Fruit fly (Drosophila melanogaster) whole organism, embryonic: Measurements from ENCODE around the gene Nepl18.
A peak's percentile ranks its signal among the peaks of the same experiment; 100 is the strongest.

ENCODE experiments used
- Atf3 ChIP-seq: fragments of 200-800 bp; sonication (Bioruptor generic); optimal IDR thresholded peaks from 3 replicates; lab custom pipeline; 2016; ENCODE audit warnings: missing biosample characterization, missing genetic modification characterization
- BtbVII ChIP-seq: fragments of 200-800 bp; sonication (Bioruptor generic); optimal IDR thresholded peaks from 3 replicates; lab custom pipeline; 2017; ENCODE audit warnings: missing biosample characterization, mild to moderate bottlenecking, missing genetic modification characterization
- CG15073 ChIP-seq: fragments of 200-800 bp; sonication (Bioruptor generic); optimal IDR thresholded peaks from 2 replicates; lab custom pipeline; 2016; ENCODE audit warnings: missing biosample characterization, missing genetic modification characterization
- CG15479 ChIP-seq: fragments of 200-800 bp; sonication (Bioruptor generic); optimal IDR thresholded peaks from 3 replicates; lab custom pipeline; 2019; ENCODE audit warnings: missing biosample characterization, mild to moderate bottlenecking, missing genetic modification characterization, moderate library complexity
- CG15514 ChIP-seq: fragments of 200-800 bp; sonication (Bioruptor generic); optimal IDR thresholded peaks from 3 replicates; lab custom pipeline; 2017; ENCODE audit warnings: missing biosample characterization, missing genetic modification characterization, mild to moderate bottlenecking, moderate library complexity, missing genetic modification reagents
- CG17612 ChIP-seq: fragments of 200-800 bp; sonication (Bioruptor generic); IDR thresholded peaks from 2 replicates; pipeline ENCODE4 v1.3.6; 2022; ENCODE audit warnings: missing biosample characterization, missing genetic modification characterization
- CG17829 ChIP-seq: fragments of 200-800 bp; optimal IDR thresholded peaks from 2 replicates; lab custom pipeline; 2019; ENCODE audit warnings: missing biosample characterization, mild to moderate bottlenecking, missing genetic modification characterization, moderate library complexity
- CG2129 ChIP-seq: fragments of 200-800 bp; sonication (Bioruptor generic); IDR thresholded peaks from 2 replicates; pipeline ENCODE4 v1.3.6; 2022; ENCODE audit warnings: missing biosample characterization, missing genetic modification characterization; ENCODE audit not compliant: partially characterized antibody
- CG3163 ChIP-seq: fragments of 200-800 bp; sonication (Bioruptor generic); optimal IDR thresholded peaks from 3 replicates; lab custom pipeline; 2016; ENCODE audit warnings: missing biosample characterization, missing genetic modification characterization
- CG32772 ChIP-seq: fragments of 200-800 bp; sonication (Bioruptor generic); IDR thresholded peaks from 2 replicates; pipeline ENCODE4 v1.3.6; 2022; ENCODE audit warnings: missing biosample characterization, missing genetic modification characterization
- CG34376 ChIP-seq: fragments of 200-800 bp; sonication (Bioruptor generic); optimal IDR thresholded peaks from 2 replicates; lab custom pipeline; 2018; ENCODE audit warnings: missing biosample characterization, mild to moderate bottlenecking, missing genetic modification characterization
- CG4820 ChIP-seq: fragments of 200-800 bp; sonication (Bioruptor generic); optimal IDR thresholded peaks from 3 replicates; lab custom pipeline; 2016; ENCODE audit warnings: missing biosample characterization, missing genetic modification characterization
- CG6791 ChIP-seq: fragments of 200-800 bp; sonication (Bioruptor generic); IDR thresholded peaks from 3 replicates; pipeline ENCODE4 v1.3.6; 2022; ENCODE audit warnings: missing biosample characterization, missing genetic modification characterization; ENCODE audit not compliant: partially characterized antibody
- CG7271 ChIP-seq: fragments of 200-800 bp; sonication (Bioruptor generic); optimal IDR thresholded peaks from 2 replicates; lab custom pipeline; 2018; ENCODE audit warnings: missing biosample characterization, mild to moderate bottlenecking, missing genetic modification characterization, moderate library complexity
- CG9609 ChIP-seq: fragments of 200-800 bp; sonication (Bioruptor generic); optimal IDR thresholded peaks from 3 replicates; lab custom pipeline; 2016; ENCODE audit warnings: missing biosample characterization, missing genetic modification characterization
- Dbx ChIP-seq: fragments of 200-800 bp; sonication (Bioruptor generic); IDR thresholded peaks from 3 replicates; pipeline ENCODE4 v1.3.6; 2022; ENCODE audit warnings: missing biosample characterization, missing genetic modification characterization
- HLH54F ChIP-seq: fragments of 200-800 bp; sonication (Bioruptor generic); optimal IDR thresholded peaks from 3 replicates; lab custom pipeline; 2016; ENCODE audit warnings: missing biosample characterization, missing genetic modification characterization
- Mrtf ChIP-seq: fragments of 200-800 bp; sonication (Bioruptor generic); IDR thresholded peaks from 3 replicates; pipeline ENCODE4 v1.3.6; 2022; ENCODE audit warnings: missing biosample characterization, missing genetic modification characterization
- NC2β ChIP-seq: fragments of 200-800 bp; sonication (Bioruptor generic); optimal IDR thresholded peaks from 2 replicates; lab custom pipeline; 2016; ENCODE audit warnings: missing biosample characterization, missing genetic modification characterization
- Opbp ChIP-seq: fragments of 200-800 bp; sonication (Bioruptor generic); IDR thresholded peaks from 3 replicates; pipeline ENCODE4 v1.3.6; 2022; ENCODE audit warnings: missing biosample characterization, missing genetic modification characterization; ENCODE audit not compliant: partially characterized antibody
- Ravus ChIP-seq: fragments of 200-800 bp; sonication (Bioruptor generic); IDR thresholded peaks from 2 replicates; pipeline ENCODE4 v1.3.6; 2022; ENCODE audit warnings: missing biosample characterization, missing genetic modification characterization
- Rfx ChIP-seq: fragments of 200-800 bp; sonication (Bioruptor generic); IDR thresholded peaks from 2 replicates; pipeline ENCODE4 v1.3.6; 2022; ENCODE audit warnings: missing biosample characterization, missing genetic modification characterization
- Scr ChIP-seq: fragments of 200-800 bp; sonication (Bioruptor generic); IDR thresholded peaks from 2 replicates; pipeline ENCODE4 v1.3.6; 2022; ENCODE audit warnings: missing biosample characterization, missing genetic modification characterization; ENCODE audit not compliant: partially characterized antibody
- Six4 ChIP-seq: fragments of 200-800 bp; sonication (Bioruptor generic); optimal IDR thresholded peaks from 2 replicates; lab custom pipeline; 2016; ENCODE audit warnings: missing biosample characterization, missing genetic modification characterization
- Sry-β ChIP-seq: fragments of 200-800 bp; sonication (Bioruptor generic); optimal IDR thresholded peaks from 2 replicates; lab custom pipeline; 2018; ENCODE audit warnings: missing biosample characterization, mild to moderate bottlenecking, missing genetic modification characterization, moderate library complexity
- ase ChIP-seq: fragments of 200-800 bp; sonication (Bioruptor generic); IDR thresholded peaks from 3 replicates; pipeline ENCODE4 v1.3.6; 2022; ENCODE audit warnings: missing biosample characterization, missing genetic modification characterization
- ato ChIP-seq: fragments of 200-800 bp; sonication (Bioruptor generic); IDR thresholded peaks from 2 replicates; pipeline ENCODE4 v1.3.6; 2022; ENCODE audit warnings: missing biosample characterization, missing genetic modification characterization; ENCODE audit not compliant: partially characterized antibody
- az2 ChIP-seq: fragments of 200-800 bp; sonication (Bioruptor generic); optimal IDR thresholded peaks from 3 replicates; lab custom pipeline; 2016; ENCODE audit warnings: missing biosample characterization, missing genetic modification characterization
- bcd ChIP-seq: fragments of 200-800 bp; sonication (Bioruptor generic); optimal IDR thresholded peaks from 2 replicates; lab custom pipeline; 2017; ENCODE audit warnings: missing biosample characterization, mild to moderate bottlenecking, missing genetic modification characterization
- ci ChIP-seq: fragments of 200-800 bp; sonication (Bioruptor generic); IDR thresholded peaks from 3 replicates; pipeline ENCODE4 v1.3.6; 2022; ENCODE audit warnings: missing biosample characterization, missing genetic modification characterization
- crp ChIP-seq, 2 experiments: fragments of 200-800 bp; sonication (Bioruptor generic); optimal IDR thresholded peaks; 2 replicates in 1 of 2; 3 replicates in 1 of 2; lab custom pipeline; 2017; ENCODE audit warnings: missing biosample characterization in 2 of 2, missing genetic modification characterization in 2 of 2, mild to moderate bottlenecking in 1 of 2, moderate library complexity in 1 of 2
- cwo ChIP-seq: fragments of 200-800 bp; sonication (Bioruptor generic); optimal IDR thresholded peaks from 3 replicates; lab custom pipeline; 2017; ENCODE audit warnings: missing biosample characterization, missing genetic modification characterization, mild to moderate bottlenecking, moderate library complexity, missing genetic modification reagents
- disco-r ChIP-seq: fragments of 200-800 bp; sonication (Bioruptor generic); optimal IDR thresholded peaks from 2 replicates; lab custom pipeline; 2016; ENCODE audit warnings: missing biosample characterization, missing genetic modification characterization
- ems ChIP-seq: fragments of 200-800 bp; sonication (Bioruptor generic); optimal IDR thresholded peaks from 3 replicates; lab custom pipeline; 2016; ENCODE audit warnings: missing biosample characterization, missing genetic modification characterization
- fd102C ChIP-seq: fragments of 200-800 bp; sonication (Bioruptor generic); optimal IDR thresholded peaks from 2 replicates; lab custom pipeline; 2018; ENCODE audit warnings: missing biosample characterization, mild to moderate bottlenecking, missing genetic modification characterization, moderate library complexity
- fd96Cb ChIP-seq: fragments of 200-800 bp; sonication (Bioruptor generic); optimal IDR thresholded peaks from 2 replicates; lab custom pipeline; 2018; ENCODE audit warnings: missing biosample characterization, mild to moderate bottlenecking, missing genetic modification characterization, moderate library complexity
- gcm ChIP-seq: fragments of 200-800 bp; sonication (Bioruptor generic); optimal IDR thresholded peaks from 2 replicates; lab custom pipeline; 2019; ENCODE audit warnings: missing biosample characterization, mild to moderate bottlenecking, missing genetic modification characterization, moderate library complexity
- gcm2 ChIP-seq: fragments of 200-800 bp; sonication (Bioruptor generic); optimal IDR thresholded peaks from 2 replicates; lab custom pipeline; 2016; ENCODE audit warnings: missing biosample characterization, missing genetic modification characterization
- lov ChIP-seq, 2 experiments: fragments of 200-800 bp in 1 of 2; fragments of >200 bp in 1 of 2; sonication (Bioruptor generic) in 1 of 2; IDR thresholded peaks in 1 of 2; optimal IDR thresholded peaks in 1 of 2; 2 replicates in 1 of 2; 3 replicates in 1 of 2; pipeline versions ENCODE4 v1.3.6 to Lab custom; 2017 to 2022; ENCODE audit warnings: missing biosample characterization in 1 of 2, missing genetic modification characterization in 1 of 2
- mld ChIP-seq: fragments of 200-800 bp; sonication (Bioruptor generic); IDR thresholded peaks from 3 replicates; pipeline ENCODE4 v1.3.6; 2022; ENCODE audit warnings: missing biosample characterization, missing genetic modification characterization; ENCODE audit not compliant: partially characterized antibody
- phol ChIP-seq: fragments of 200-800 bp; sonication (Bioruptor generic); optimal IDR thresholded peaks from 3 replicates; lab custom pipeline; 2018; ENCODE audit warnings: missing biosample characterization, mild to moderate bottlenecking, missing genetic modification characterization, moderate library complexity
- pnt ChIP-seq: fragments of 200-800 bp; sonication (Bioruptor generic); optimal IDR thresholded peaks from 3 replicates; lab custom pipeline; 2016; ENCODE audit warnings: missing biosample characterization, missing genetic modification characterization
- pum ChIP-seq: fragments of 200-800 bp; sonication (Bioruptor generic); optimal IDR thresholded peaks from 2 replicates; lab custom pipeline; 2016; ENCODE audit warnings: missing biosample characterization, missing genetic modification characterization
- repo ChIP-seq: fragments of 200-800 bp; sonication (Bioruptor generic); optimal IDR thresholded peaks from 2 replicates; lab custom pipeline; 2016; ENCODE audit warnings: missing biosample characterization, missing genetic modification characterization
- row ChIP-seq: fragments of 200-800 bp; sonication (Bioruptor generic); IDR thresholded peaks from 3 replicates; pipeline ENCODE4 v1.3.6; 2022; ENCODE audit warnings: missing biosample characterization, missing genetic modification characterization
- tgo ChIP-seq: fragments of 200-800 bp; sonication (Bioruptor generic); IDR thresholded peaks from 3 replicates; pipeline ENCODE4 v1.3.6; 2022; ENCODE audit warnings: missing biosample characterization, missing genetic modification characterization
- usp ChIP-seq: fragments of >200 bp; optimal IDR thresholded peaks from 2 replicates; lab custom pipeline; 2017; ENCODE audit warnings: missing biosample characterization, missing genetic modification characterization
- vvl ChIP-seq: fragments of 200-800 bp; sonication (Bioruptor generic); IDR thresholded peaks from 2 replicates; pipeline ENCODE4 v1.3.6; 2022; ENCODE audit warnings: missing biosample characterization, missing genetic modification characterization

Gene Nepl18

dm6 chr3R:28880066-28880842 lies 4.8 kb downstream of the Nepl18 start, which contains the start of the genes Nepl19 and Nepl20 (continued):
- TF ChIP-seq tgo (GFP tag; lab: Robert Waterston, UW) (peak; percentile 83), phol (tag; lab: Kevin White, UChicago) (peak; percentile 78), CG6791 (no peak), Opbp (no peak), pum (GFP tag; lab: Kevin White, UChicago) (peak; percentile 59), gcm (GFP tag; lab: Kevin White, UChicago) (peak; percentile 70), pnt (GFP tag; lab: Kevin White, UChicago) (peak; percentile 29), fd96Cb (tag; lab: Kevin White, UChicago) (peak; percentile 77), Rfx (GFP tag; lab: Robert Waterston, UW) (peak; percentile 87), Dbx (GFP tag; lab: Robert Waterston, UW) (peak; percentile 79), NC2β (GFP tag; lab: Kevin White, UChicago) (peak; percentile 23), ems (GFP tag; lab: Kevin White, UChicago) (peak; percentile 63), BtbVII (GFP tag; lab: Kevin White, UChicago) (peak; percentile 75), usp (GFP tag; lab: Kevin White, UChicago) (no peak), CG17612 (peak; percentile 48), CG2129 (GFP tag; lab: Robert Waterston, UW) (no peak), CG15073 (peak; percentile 31), HLH54F (GFP tag; lab: Kevin White, UChicago) (peak; percentile 47)
- TF ChIP-seq, all 482 proteins: peak for 344

dm6 chr3R:28883434-28883833 lies 8.0 kb downstream of the Nepl18 start, which contains the start of gene Nepl21:
TSS of gene Nepl21 (plus strand) at chr3R:28883693.
- no peak for TF ChIP-seq CG32772 (GFP tag; lab: Robert Waterston, UW)
- TF ChIP-seq CG4820 (GFP tag; lab: Kevin White, UChicago), result no peak
- no peak for TF ChIP-seq Atf3 (GFP tag; lab: Kevin White, UChicago)
- TF ChIP-seq cwo (GFP tag; lab: Kevin White, UChicago), result peak; percentile 14
- TF ChIP-seq ase (GFP tag; lab: Robert Waterston, UW), result no peak
- no peak for TF ChIP-seq Six4
- TF ChIP-seq CG3163, result no peak
- peak; percentile 37 for TF ChIP-seq CG34376 (GFP tag; lab: Kevin White, UChicago)
- TF ChIP-seq CG17829 (tag; lab: Kevin White, UChicago), result no peak
- TF ChIP-seq disco-r (GFP tag; lab: Kevin White, UChicago), result no peak
- no peak for TF ChIP-seq vvl (GFP tag; lab: Robert Waterston, UW)
- no peak for TF ChIP-seq crp (GFP tag; optimal IDR thresholded peaks at IDR 0.05; lab: Kevin White, UChicago)
- TF ChIP-seq CG9609 (GFP tag; lab: Kevin White, UChicago), result no peak
- no peak for TF ChIP-seq ato
- TF ChIP-seq az2 (GFP tag; lab: Kevin White, UChicago), result no peak
- no peak for TF ChIP-seq Ravus

- TF ChIP-seq fd102C (GFP tag; lab: Kevin White, UChicago) (peak; percentile 1), CG7271 (tag; lab: Kevin White, UChicago) (peak; percentile 87), mld (no peak), gcm2 (GFP tag; lab: Kevin White, UChicago) (no peak), lov (optimal IDR thresholded peaks at IDR 0.05; lab: Kevin White, UChicago) (no peak), lov (GFP tag; IDR thresholded peaks at IDR 0.05; lab: Robert Waterston, UW) (no peak), CG15479 (peak; percentile 16), ci (GFP tag; lab: Robert Waterston, UW) (0 out of 3 replicates have a peak, but pooled peaks have one; percentile 26), Atf3 (GFP tag; lab: Kevin White, UChicago) (no peak), repo (GFP tag; lab: Kevin White, UChicago) (no peak), Scr (GFP tag; lab: Robert Waterston, UW) (no peak), row (GFP tag; lab: Robert Waterston, UW) (no peak), bcd (GFP tag; lab: Kevin White, UChicago) (no peak), Mrtf (GFP tag; lab: Robert Waterston, UW) (no peak), CG15514 (GFP tag; lab: Kevin White, UChicago) (peak; percentile 81), Sry-β (no peak)
Observed at dm6 chr3R:28886813-28887212, 11.4 kb downstream of the Nepl18 start.
